Worm (Caenorhabditis elegans) whole organism, midembryonic: ENCODE data around the gene Y61A9LA.7.
"Not testable (repeated sequence)": the region's sequence is repeated elsewhere in the genome, so short reads cannot be mapped to it uniquely, and the experiment has no call there.

Source experiments
- cog-1 ChIP-seq: sonication (generic microtip); optimal IDR thresholded peaks from 2 replicates; lab custom pipeline; 2016; ENCODE audit warnings: missing genetic modification characterization, missing compliant biosample characterization
- flt-1 ChIP-seq: fragments of 200-800 bp; sonication (Bioruptor generic); IDR thresholded peaks from 2 replicates; pipeline ENCODE4 v1.3.6; 2022; ENCODE audit warnings: missing genetic modification characterization, missing compliant biosample characterization
- klf-2 ChIP-seq: fragments of 200-800 bp; sonication (Bioruptor generic); conservative IDR thresholded peaks from 2 replicates; pipeline ENCODE4 v1.3.6; 2022; ENCODE audit warnings: missing genetic modification reagents, missing genetic modification characterization, missing compliant biosample characterization
- ztf-29 ChIP-seq: fragments of 200-800 bp; sonication (Bioruptor generic); IDR thresholded peaks from 2 replicates; pipeline ENCODE4 v1.3.6; 2022; ENCODE audit warnings: missing genetic modification reagents, missing genetic modification characterization, missing compliant biosample characterization

- TF ChIP-seq flt-1 (GFP tag; lab: Robert Waterston, UW); ztf-29 (GFP tag; lab: Robert Waterston, UW); klf-2 (GFP tag; lab: Robert Waterston, UW); cog-1 (tag; lab: Kevin White, UChicago): not testable (repeated sequence)
These were observed 14.2 kb upstream of the Y61A9LA.7 start, which contains the start of gene hpo-39 for ce11 chrV:4573824-4574223.
